Fruit fly (Drosophila melanogaster) whole organism, embryonic: Measurements from ENCODE around the gene Glut4EF.

ENCODE experiments used
- Bteb2 ChIP-seq: fragments of 200-800 bp; sonication (Bioruptor generic); optimal IDR thresholded peaks from 2 replicates; lab custom pipeline; 2016; ENCODE audit warnings: missing biosample characterization, missing genetic modification characterization
- C15 ChIP-seq: fragments of 200-800 bp; sonication (Bioruptor generic); IDR thresholded peaks from 3 replicates; pipeline ENCODE4 v1.3.6; 2022; ENCODE audit warnings: missing biosample characterization, missing genetic modification characterization
- CG1024 ChIP-seq: fragments of 200-800 bp; sonication (Bioruptor generic); IDR thresholded peaks from 2 replicates; pipeline ENCODE4 v1.3.6; 2022; ENCODE audit warnings: missing biosample characterization, missing genetic modification characterization
- CG11398 ChIP-seq: fragments of 200-800 bp; sonication (Bioruptor generic); optimal IDR thresholded peaks from 2 replicates; lab custom pipeline; 2016; ENCODE audit warnings: missing biosample characterization, missing genetic modification characterization
- CG11560 ChIP-seq: fragments of 200-800 bp; sonication (Bioruptor generic); IDR thresholded peaks from 3 replicates; pipeline ENCODE4 v1.3.6; 2022; ENCODE audit warnings: missing biosample characterization, missing genetic modification characterization
- CG11723 ChIP-seq: fragments of 200-800 bp; sonication (Bioruptor generic); optimal IDR thresholded peaks from 2 replicates; lab custom pipeline; 2017; ENCODE audit warnings: missing biosample characterization, mild to moderate bottlenecking, missing genetic modification characterization
- CG12391 ChIP-seq: fragments of 200-800 bp; sonication (Bioruptor generic); optimal IDR thresholded peaks from 3 replicates; lab custom pipeline; 2018; ENCODE audit warnings: missing biosample characterization, mild to moderate bottlenecking, missing genetic modification characterization, moderate library complexity
- CG13287 ChIP-seq: fragments of 200-800 bp; sonication (Bioruptor generic); IDR thresholded peaks from 2 replicates; pipeline ENCODE4 v1.3.6; 2022; ENCODE audit warnings: missing biosample characterization, missing genetic modification characterization; ENCODE audit not compliant: partially characterized antibody
- CG15601 ChIP-seq: fragments of 200-800 bp; sonication (Bioruptor generic); optimal IDR thresholded peaks from 3 replicates; lab custom pipeline; 2019; ENCODE audit warnings: missing biosample characterization, mild to moderate bottlenecking, missing genetic modification characterization, moderate library complexity
- CG15696 ChIP-seq: fragments of 200-800 bp; sonication (Bioruptor generic); optimal IDR thresholded peaks from 2 replicates; lab custom pipeline; 2019; ENCODE audit warnings: missing biosample characterization, mild to moderate bottlenecking, missing genetic modification characterization, moderate library complexity
- CG1602 ChIP-seq: fragments of 200-800 bp; sonication (Bioruptor generic); optimal IDR thresholded peaks from 3 replicates; lab custom pipeline; 2016; ENCODE audit warnings: missing biosample characterization, missing genetic modification characterization
- CG16779 ChIP-seq: fragments of 200-800 bp; sonication (Bioruptor generic); IDR thresholded peaks from 2 replicates; pipeline ENCODE4 v1.3.6; 2022; ENCODE audit warnings: missing biosample characterization, missing genetic modification characterization
- CG16863 ChIP-seq: fragments of 200-800 bp; sonication (Bioruptor generic); optimal IDR thresholded peaks from 3 replicates; lab custom pipeline; 2016; ENCODE audit warnings: missing biosample characterization, missing genetic modification characterization
- CG17568 ChIP-seq: fragments of 200-800 bp; sonication (Bioruptor generic); optimal IDR thresholded peaks from 2 replicates; lab custom pipeline; 2018; ENCODE audit warnings: missing biosample characterization, mild to moderate bottlenecking, missing genetic modification characterization, moderate library complexity
- CG2712 ChIP-seq: fragments of 200-800 bp; optimal IDR thresholded peaks from 3 replicates; lab custom pipeline; 2019; ENCODE audit warnings: missing biosample characterization, mild to moderate bottlenecking, missing genetic modification characterization, moderate library complexity
- CG30403 ChIP-seq: fragments of 200-800 bp; sonication (Bioruptor generic); optimal IDR thresholded peaks from 3 replicates; lab custom pipeline; 2016; ENCODE audit warnings: missing biosample characterization, missing genetic modification characterization
- CG3281 ChIP-seq: fragments of 200-800 bp; sonication (Bioruptor generic); optimal IDR thresholded peaks from 3 replicates; lab custom pipeline; 2017; ENCODE audit warnings: missing biosample characterization, mild to moderate bottlenecking, missing genetic modification characterization
- CG7963 ChIP-seq: fragments of 200-800 bp; sonication (Bioruptor generic); IDR thresholded peaks from 3 replicates; pipeline ENCODE4 v1.3.6; 2022; ENCODE audit warnings: missing biosample characterization, missing genetic modification characterization; ENCODE audit not compliant: partially characterized antibody
- CG8290 ChIP-seq, 3 experiments: fragments of 200-800 bp; sonication (Bioruptor generic); optimal IDR thresholded peaks; 2 replicates each; lab custom pipeline; 2016 to 2019; ENCODE audit warnings: missing biosample characterization in 3 of 3, missing genetic modification characterization in 3 of 3, mild to moderate bottlenecking in 2 of 3, moderate library complexity in 1 of 3
- CG8359 ChIP-seq: fragments of 200-800 bp; sonication (Bioruptor generic); optimal IDR thresholded peaks from 2 replicates; lab custom pipeline; 2017; ENCODE audit warnings: missing biosample characterization, mild to moderate bottlenecking, missing genetic modification characterization, borderline replicate concordance
- CG8944 ChIP-seq: fragments of 200-800 bp; sonication (Bioruptor generic); optimal IDR thresholded peaks from 3 replicates; lab custom pipeline; 2016; ENCODE audit warnings: missing biosample characterization, missing genetic modification characterization
- Chrac-16 ChIP-seq: fragments of 200-800 bp; sonication (Bioruptor generic); optimal IDR thresholded peaks from 3 replicates; lab custom pipeline; 2016; ENCODE audit warnings: missing biosample characterization, missing genetic modification characterization
- D19A ChIP-seq: fragments of 200-800 bp; optimal IDR thresholded peaks from 3 replicates; lab custom pipeline; 2019; ENCODE audit warnings: missing biosample characterization, mild to moderate bottlenecking, missing genetic modification characterization, moderate library complexity
- Deaf1 ChIP-seq: fragments of 200-800 bp; optimal IDR thresholded peaks from 3 replicates; lab custom pipeline; 2019; ENCODE audit warnings: missing biosample characterization, mild to moderate bottlenecking, missing genetic modification characterization, moderate library complexity
- Dek ChIP-seq: fragments of 200-800 bp; sonication (Bioruptor generic); optimal IDR thresholded peaks from 3 replicates; lab custom pipeline; 2019; ENCODE audit warnings: missing biosample characterization, mild to moderate bottlenecking, missing genetic modification characterization, moderate library complexity
- Dll ChIP-seq: fragments of 200-800 bp; sonication (Bioruptor generic); IDR thresholded peaks from 4 replicates; pipeline ENCODE4 v1.3.6; 2022; ENCODE audit warnings: missing biosample characterization, missing genetic modification characterization; ENCODE audit not compliant: partially characterized antibody
- Doc3 ChIP-seq: fragments of 200-800 bp; sonication (Bioruptor generic); IDR thresholded peaks from 3 replicates; pipeline ENCODE4 v1.3.6; 2022; ENCODE audit warnings: missing biosample characterization, missing genetic modification characterization; ENCODE audit not compliant: partially characterized antibody
- HLH54F ChIP-seq: fragments of 200-800 bp; sonication (Bioruptor generic); optimal IDR thresholded peaks from 3 replicates; lab custom pipeline; 2016; ENCODE audit warnings: missing biosample characterization, missing genetic modification characterization
- Hr39 ChIP-seq: fragments of >200 bp; optimal IDR thresholded peaks from 2 replicates; lab custom pipeline; 2017
- Myb ChIP-seq: fragments of 200-800 bp; sonication (Bioruptor generic); optimal IDR thresholded peaks from 2 replicates; lab custom pipeline; 2016; ENCODE audit warnings: missing biosample characterization, missing genetic modification characterization
- Pdp1 ChIP-seq, 2 experiments: fragments of 200-800 bp; sonication (Bioruptor generic); optimal IDR thresholded peaks; 3 replicates each; lab custom pipeline; 2016; ENCODE audit warnings: missing biosample characterization in 2 of 2, missing genetic modification characterization in 2 of 2, mild to moderate bottlenecking in 1 of 2, moderate library complexity in 1 of 2
- Rfx ChIP-seq: fragments of 200-800 bp; sonication (Bioruptor generic); IDR thresholded peaks from 2 replicates; pipeline ENCODE4 v1.3.6; 2022; ENCODE audit warnings: missing biosample characterization, missing genetic modification characterization
- Scr ChIP-seq: fragments of 200-800 bp; sonication (Bioruptor generic); IDR thresholded peaks from 2 replicates; pipeline ENCODE4 v1.3.6; 2022; ENCODE audit warnings: missing biosample characterization, missing genetic modification characterization; ENCODE audit not compliant: partially characterized antibody
- Sox102F ChIP-seq: fragments of 200-800 bp; sonication (Bioruptor generic); optimal IDR thresholded peaks from 2 replicates; lab custom pipeline; 2018; ENCODE audit warnings: missing biosample characterization, mild to moderate bottlenecking, missing genetic modification characterization, moderate library complexity
- Sry-β ChIP-seq: fragments of 200-800 bp; sonication (Bioruptor generic); optimal IDR thresholded peaks from 2 replicates; lab custom pipeline; 2018; ENCODE audit warnings: missing biosample characterization, mild to moderate bottlenecking, missing genetic modification characterization, moderate library complexity
- Sry-δ ChIP-seq: fragments of 200-800 bp; sonication (Bioruptor generic); optimal IDR thresholded peaks from 2 replicates; lab custom pipeline; 2016; ENCODE audit warnings: missing biosample characterization, missing genetic modification characterization
- TFAM ChIP-seq: fragments of 200-800 bp; sonication (Bioruptor generic); optimal IDR thresholded peaks from 2 replicates; lab custom pipeline; 2017; ENCODE audit warnings: missing biosample characterization, missing genetic modification characterization, inconsistent platforms
- Taf1 ChIP-seq: fragments of 200-800 bp; sonication (Bioruptor generic); IDR thresholded peaks from 2 replicates; pipeline ENCODE4 v1.3.6; 2022; ENCODE audit warnings: missing biosample characterization, missing genetic modification characterization
- amos ChIP-seq: fragments of 200-800 bp; sonication (Bioruptor generic); IDR thresholded peaks from 2 replicates; pipeline ENCODE4 v1.3.6; 2022; ENCODE audit warnings: missing biosample characterization, missing genetic modification characterization; ENCODE audit not compliant: partially characterized antibody
- chif ChIP-seq, 2 experiments: fragments of 200-800 bp; sonication (Bioruptor generic); optimal IDR thresholded peaks; 3 replicates each; lab custom pipeline; 2016; ENCODE audit warnings: missing biosample characterization in 2 of 2, missing genetic modification characterization in 2 of 2
- lilli ChIP-seq: fragments of 200-800 bp; sonication (Bioruptor generic); optimal IDR thresholded peaks from 3 replicates; lab custom pipeline; 2016; ENCODE audit warnings: missing biosample characterization, missing genetic modification characterization
- onecut ChIP-seq: fragments of 200-800 bp; sonication (Bioruptor generic); IDR thresholded peaks from 2 replicates; pipeline ENCODE4 v1.3.6; 2022; ENCODE audit warnings: missing biosample characterization, missing genetic modification characterization
- pita ChIP-seq: fragments of 200-800 bp; sonication (Bioruptor generic); optimal IDR thresholded peaks from 2 replicates; lab custom pipeline; 2017; ENCODE audit warnings: missing biosample characterization, mild to moderate bottlenecking, missing genetic modification characterization
- pnt ChIP-seq: fragments of 200-800 bp; sonication (Bioruptor generic); optimal IDR thresholded peaks from 3 replicates; lab custom pipeline; 2016; ENCODE audit warnings: missing biosample characterization, missing genetic modification characterization
- rib ChIP-seq: fragments of 200-800 bp; sonication (Bioruptor generic); IDR thresholded peaks from 2 replicates; pipeline ENCODE4 v1.3.6; 2022; ENCODE audit warnings: missing biosample characterization, missing genetic modification characterization
- trem ChIP-seq: fragments of 200-800 bp; optimal IDR thresholded peaks from 3 replicates; lab custom pipeline; 2019; ENCODE audit warnings: missing biosample characterization, mild to moderate bottlenecking, missing genetic modification characterization, moderate library complexity
- usp ChIP-seq: fragments of >200 bp; optimal IDR thresholded peaks from 2 replicates; lab custom pipeline; 2017; ENCODE audit warnings: missing biosample characterization, missing genetic modification characterization
- wdn ChIP-seq: fragments of 200-800 bp; sonication (Bioruptor generic); IDR thresholded peaks from 2 replicates; pipeline ENCODE4 v1.3.6; 2022; ENCODE audit warnings: missing biosample characterization, missing genetic modification characterization

The Glut4EF gene

DNA sequence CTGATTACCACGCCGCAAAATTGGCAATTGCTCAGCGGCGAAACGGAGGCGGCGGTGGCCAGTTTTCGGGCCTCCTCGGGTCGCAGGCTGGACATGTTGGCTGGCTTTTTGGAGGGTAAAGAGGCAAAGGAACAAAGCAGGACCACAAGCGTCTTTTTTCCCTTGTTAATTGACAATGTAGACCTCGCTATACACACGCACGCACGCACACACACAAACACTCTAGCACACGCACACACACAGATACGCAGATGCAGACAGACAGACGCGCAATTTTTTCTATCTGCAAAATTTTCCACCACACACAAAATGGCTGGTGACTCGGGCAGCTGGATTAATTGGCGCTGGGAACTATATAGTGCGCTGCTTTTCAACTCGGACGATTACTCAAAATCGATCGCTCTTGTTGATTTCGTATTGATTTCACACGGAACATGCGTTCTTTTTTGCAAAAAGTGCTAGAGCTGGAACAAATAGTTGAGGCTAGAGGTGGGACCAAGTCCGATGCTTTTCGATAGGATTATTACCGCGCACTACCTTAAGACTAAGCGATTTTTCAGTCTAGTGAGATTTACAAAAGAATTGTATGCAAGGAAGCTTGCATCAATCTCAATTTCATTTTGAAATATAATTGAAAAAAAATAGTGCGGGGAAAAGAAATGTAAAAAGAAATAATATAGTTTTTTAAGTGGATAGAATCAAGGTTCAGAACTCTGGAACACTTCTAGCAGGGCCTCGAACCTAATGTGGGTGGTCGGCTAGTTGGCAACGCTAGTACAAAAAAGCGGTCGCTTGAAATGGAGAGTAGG is 111.3 kb downstream of the Glut4EF start, which contains the start of gene Art4 (continued):
- TF ChIP-seq Doc3 (peak; percentile 65; the same call in 2 of the 3 replicates), Myb (GFP tag; lab: Kevin White, UChicago) (peak; percentile 39), CG7963 (no peak), pnt (GFP tag; lab: Kevin White, UChicago) (peak; percentile 16), Pdp1 (GFP tag; optimal IDR thresholded peaks at IDR 0.05; lab: Kevin White, UChicago) (peak; percentile 24 to 31), wdn (no peak), CG11398 (GFP tag; lab: Kevin White, UChicago) (no peak), rib (GFP tag; lab: Robert Waterston, UW) (peak; percentile 76; the same call in 1 of the 2 replicates), pita (peak; percentile 79), Deaf1 (tag; lab: Kevin White, UChicago) (no peak), chif (GFP tag; optimal IDR thresholded peaks at IDR 0.05; lab: Kevin White, UChicago) (peak; percentile 17 to 26), CG30403 (GFP tag; lab: Kevin White, UChicago) (peak; percentile 29), CG2712 (peak; percentile 64), Dll (peak; percentile 71), amos (GFP tag; lab: Robert Waterston, UW) (peak; percentile 68), Sry-δ (GFP tag; lab: Kevin White, UChicago) (peak; percentile 95), CG8944 (peak; percentile 13), CG13287 (GFP tag; lab: Robert Waterston, UW) (peak; percentile 67), Chrac-16 (GFP tag; lab: Kevin White, UChicago) (peak; percentile 22), CG1024 (GFP tag; lab: Robert Waterston, UW) (no peak), CG15601 (tag; lab: Kevin White, UChicago) (peak; percentile 44), CG15696 (tag; lab: Kevin White, UChicago) (peak; percentile 46), CG16863 (GFP tag; lab: Kevin White, UChicago) (peak; percentile 16), Rfx (GFP tag; lab: Robert Waterston, UW) (peak; percentile 28; the same call in 1 of the 2 replicates), CG17568 (no peak), onecut (GFP tag; lab: Robert Waterston, UW) (peak; percentile 86), Scr (peak; percentile 76), CG8290 (GFP tag; optimal IDR thresholded peaks at IDR 0.05; lab: Kevin White, UChicago) (peak; percentile 46), CG8290 (tag; optimal IDR thresholded peaks at IDR 0.05; lab: Kevin White, UChicago) (no peak), CG11723 (no peak), CG8359 (GFP tag; lab: Kevin White, UChicago) (no peak), D19A (tag; lab: Kevin White, UChicago) (no peak), C15 (GFP tag; lab: Robert Waterston, UW) (no peak), CG11560 (tag; lab: Robert Waterston, UW) (0 out of 3 replicates have a peak, but pooled peaks have one; percentile 26), Dek (tag; lab: Kevin White, UChicago) (peak; percentile 41), HLH54F (GFP tag; lab: Kevin White, UChicago) (peak; percentile 41), Sox102F (no peak), CG16779 (GFP tag; lab: Robert Waterston, UW) (no peak), Sry-β (GFP tag; lab: Kevin White, UChicago) (no peak), Bteb2 (GFP tag; lab: Kevin White, UChicago) (no peak), CG3281 (GFP tag; lab: Kevin White, UChicago) (no peak), usp (GFP tag; lab: Kevin White, UChicago) (no peak), CG1602 (peak; percentile 13), Hr39 (lab: Kevin White, UChicago) (no peak), lilli (peak; percentile 34), CG12391 (tag; lab: Kevin White, UChicago) (peak; percentile 52), trem (tag; lab: Kevin White, UChicago) (peak; percentile 86), Taf1 (GFP tag; lab: Robert Waterston, UW) (no peak), TFAM (no peak)
